Worm (Caenorhabditis elegans) whole organism, late embryonic: ENCODE results near the gene srh-146.

Source experiments
- C38D4.7 ChIP-seq: fragments of 200-800 bp; sonication (Bioruptor generic); optimal IDR thresholded peaks from 2 replicates; lab custom pipeline; 2018; ENCODE audit warnings: mild to moderate bottlenecking, missing genetic modification characterization, moderate library complexity, missing compliant biosample characterization
- K09A11.1 ChIP-seq: sonication (generic microtip); optimal IDR thresholded peaks from 2 replicates; lab custom pipeline; 2017; ENCODE audit warnings: antibody characterized with exemption, mild to moderate bottlenecking, missing genetic modification characterization, missing compliant biosample characterization; ENCODE audit not compliant: insufficient read depth
- T23F11.4 ChIP-seq: fragments of 200-800 bp; sonication (Bioruptor generic); optimal IDR thresholded peaks from 2 replicates; lab custom pipeline; 2018; ENCODE audit warnings: mild to moderate bottlenecking, missing genetic modification characterization, missing compliant biosample characterization
- ahr-1 ChIP-seq: sonication (generic microtip); optimal IDR thresholded peaks from 2 replicates; lab custom pipeline; 2016; ENCODE audit warnings: missing genetic modification characterization, missing compliant biosample characterization
- ama-1 ChIP-seq: fragments of 150-350 bp; optimal IDR thresholded peaks from 2 replicates; lab custom pipeline; 2014
- ceh-24 ChIP-seq: sonication (generic microtip); optimal IDR thresholded peaks from 2 replicates; lab custom pipeline; 2016; ENCODE audit warnings: mild to moderate bottlenecking, missing genetic modification characterization, missing compliant biosample characterization
- ceh-30 ChIP-seq: fragments of 150-350 bp; optimal IDR thresholded peaks from 2 replicates; lab custom pipeline; 2014; ENCODE audit warnings: missing biosample characterization, missing genetic modification characterization
- ceh-48 ChIP-seq: sonication (generic microtip); optimal IDR thresholded peaks from 2 replicates; lab custom pipeline; 2016; ENCODE audit warnings: missing genetic modification characterization, inconsistent platforms, missing compliant biosample characterization
- che-1 ChIP-seq: sonication (generic microtip); optimal IDR thresholded peaks from 2 replicates; lab custom pipeline; 2016; ENCODE audit warnings: mild to moderate bottlenecking, missing genetic modification characterization, missing compliant biosample characterization
- dmd-4 ChIP-seq: sonication (generic microtip); optimal IDR thresholded peaks from 2 replicates; lab custom pipeline; 2016; ENCODE audit warnings: borderline replicate concordance, missing genetic modification characterization, missing compliant biosample characterization
- dve-1 ChIP-seq: sonication (generic microtip); optimal IDR thresholded peaks from 2 replicates; lab custom pipeline; 2017; ENCODE audit warnings: antibody characterized with exemption, mild to moderate bottlenecking, missing genetic modification characterization, missing compliant biosample characterization
- elt-4 ChIP-seq: sonication (generic microtip); optimal IDR thresholded peaks from 2 replicates; lab custom pipeline; 2016; ENCODE audit warnings: missing genetic modification characterization, missing compliant biosample characterization
- ets-4 ChIP-seq: sonication (generic microtip); optimal IDR thresholded peaks from 2 replicates; lab custom pipeline; 2016; ENCODE audit warnings: missing genetic modification characterization, missing compliant biosample characterization
- eyg-1 ChIP-seq: sonication (generic microtip); optimal IDR thresholded peaks from 2 replicates; lab custom pipeline; 2016; ENCODE audit warnings: missing genotype, missing genetic modification characterization, missing compliant biosample characterization
- fax-1 ChIP-seq: sonication (generic microtip); optimal IDR thresholded peaks from 2 replicates; lab custom pipeline; 2016; ENCODE audit warnings: missing genotype, missing genetic modification characterization, missing compliant biosample characterization
- fkh-10 ChIP-seq: fragments of 150-350 bp; optimal IDR thresholded peaks from 2 replicates; lab custom pipeline; 2014; ENCODE audit warnings: missing biosample characterization, missing genetic modification reagents, missing genetic modification characterization
- hlh-13 ChIP-seq: fragments of 200-800 bp; sonication (Bioruptor generic); optimal IDR thresholded peaks from 2 replicates; lab custom pipeline; 2018; ENCODE audit warnings: mild to moderate bottlenecking, missing genetic modification characterization, missing compliant biosample characterization
- hlh-30 ChIP-seq: sonication (generic microtip); optimal IDR thresholded peaks from 2 replicates; lab custom pipeline; 2017; ENCODE audit warnings: antibody characterized with exemption, missing genetic modification characterization, missing compliant biosample characterization; ENCODE audit not compliant: insufficient read depth
- lim-6 ChIP-seq: sonication (generic microtip); optimal IDR thresholded peaks from 2 replicates; lab custom pipeline; 2016; ENCODE audit warnings: missing genetic modification characterization, missing compliant biosample characterization
- madf-2 ChIP-seq: sonication (generic microtip); optimal IDR thresholded peaks from 2 replicates; lab custom pipeline; 2017; ENCODE audit warnings: missing genetic modification characterization, missing compliant biosample characterization
- mec-3 ChIP-seq: sonication (generic microtip); optimal IDR thresholded peaks from 2 replicates; lab custom pipeline; 2016; ENCODE audit warnings: borderline replicate concordance, missing genetic modification characterization, missing compliant biosample characterization
- nfya-1 ChIP-seq: sonication (generic microtip); optimal IDR thresholded peaks from 2 replicates; lab custom pipeline; 2017; ENCODE audit warnings: missing genetic modification characterization, mild to moderate bottlenecking, missing compliant biosample characterization, antibody characterized with exemption, moderate library complexity
- nhr-11 ChIP-seq: fragments of 150-350 bp; optimal IDR thresholded peaks from 2 replicates; lab custom pipeline; 2014; ENCODE audit warnings: missing biosample characterization, missing genetic modification characterization
- npax-4 ChIP-seq: sonication (generic microtip); optimal IDR thresholded peaks from 2 replicates; lab custom pipeline; 2016; ENCODE audit warnings: missing genetic modification characterization, missing compliant biosample characterization
- pag-3 ChIP-seq: sonication (generic microtip); optimal IDR thresholded peaks from 2 replicates; lab custom pipeline; 2016; ENCODE audit warnings: missing compliant biosample characterization, missing genetic modification characterization, borderline replicate concordance
- pat-9 ChIP-seq: fragments of 200-800 bp; sonication (Bioruptor generic); optimal IDR thresholded peaks from 2 replicates; lab custom pipeline; 2018; ENCODE audit warnings: mild to moderate bottlenecking, missing genetic modification characterization, moderate library complexity, missing compliant biosample characterization
- pax-1 ChIP-seq: fragments of 150-350 bp; optimal IDR thresholded peaks from 2 replicates; lab custom pipeline; 2014; ENCODE audit warnings: missing biosample characterization, missing genetic modification characterization
- pha-4 ChIP-seq: fragments of 150-350 bp; optimal IDR thresholded peaks from 2 replicates; lab custom pipeline; 2018; ENCODE audit warnings: missing biosample characterization, missing genetic modification reagents, missing genetic modification characterization
- sdc-2 ChIP-seq: sonication (generic microtip); optimal IDR thresholded peaks from 2 replicates; lab custom pipeline; 2016; ENCODE audit warnings: missing genotype, missing genetic modification characterization, missing compliant biosample characterization
- sox-4 ChIP-seq: sonication (generic microtip); optimal IDR thresholded peaks from 2 replicates; lab custom pipeline; 2017; ENCODE audit warnings: mild to moderate bottlenecking, missing genetic modification characterization, inconsistent platforms, missing compliant biosample characterization
- tbx-7 ChIP-seq: sonication (generic microtip); optimal IDR thresholded peaks from 2 replicates; lab custom pipeline; 2016; ENCODE audit warnings: missing genotype, missing genetic modification characterization, missing compliant biosample characterization
- unc-3 ChIP-seq, 2 experiments: fragments of 200-800 bp in 1 of 2; sonication (Bioruptor generic) in 1 of 2; sonication (generic microtip) in 1 of 2; conservative IDR thresholded peaks in 1 of 2; optimal IDR thresholded peaks in 1 of 2; 2 replicates each; pipeline versions ENCODE4 v1.3.6 to Lab custom; 2016 to 2022; ENCODE audit warnings: missing compliant biosample characterization in 2 of 2, missing genetic modification characterization in 2 of 2, missing genetic modification reagents in 1 of 2
- unc-42 ChIP-seq: sonication (generic microtip); optimal IDR thresholded peaks from 2 replicates; lab custom pipeline; 2016; ENCODE audit warnings: missing genotype, missing genetic modification characterization, missing compliant biosample characterization
- unc-55 ChIP-seq: sonication (generic microtip); optimal IDR thresholded peaks from 2 replicates; lab custom pipeline; 2017; ENCODE audit warnings: missing biosample characterization, missing genetic modification reagents, missing genetic modification characterization
- zip-5 ChIP-seq: sonication (generic microtip); optimal IDR thresholded peaks from 2 replicates; lab custom pipeline; 2016; ENCODE audit warnings: missing genetic modification characterization, missing compliant biosample characterization
- ztf-16 ChIP-seq: sonication (generic microtip); optimal IDR thresholded peaks from 2 replicates; lab custom pipeline; 2017; ENCODE audit warnings: missing genetic modification characterization, missing compliant biosample characterization

srh-146 gene

ce11 chrV:2903227-2903626 is 10.8 kb upstream of the srh-146 start, which contains the start of gene C31B8.7:
C31B8.7 (minus strand) TSS chrV:2903327.
- TF ChIP-seq sox-4 (tag; lab: Kevin White, UChicago) (no peak), ahr-1 (tag; lab: Kevin White, UChicago) (no peak), ceh-30 (no peak), dve-1 (tag; lab: Kevin White, UChicago) (no peak), ceh-48 (no peak), unc-3 (GFP tag; conservative IDR thresholded peaks at IDR 0.05; lab: Robert Waterston, UW) (no peak), unc-3 (tag; optimal IDR thresholded peaks at IDR 0.05; lab: Kevin White, UChicago) (no peak), unc-42 (tag; lab: Kevin White, UChicago) (no peak), zip-5 (tag; lab: Kevin White, UChicago) (no peak), tbx-7 (tag; lab: Kevin White, UChicago) (no peak), madf-2 (tag; lab: Kevin White, UChicago) (no peak), pag-3 (tag; lab: Kevin White, UChicago) (no peak), pax-1 (tag; lab: Kevin White, UChicago) (no peak), mec-3 (tag; lab: Kevin White, UChicago) (no peak), unc-55 (no peak), fkh-10 (no peak), hlh-13 (no peak)
- TF ChIP-seq, all 69 proteins: peak for 0

- TF ChIP-seq ceh-30 = no peak
- TF ChIP-seq hlh-30 (tag; lab: Kevin White, UChicago) = no peak
- no peak for TF ChIP-seq ama-1 (lab: Kevin White, UChicago)
- no peak for TF ChIP-seq madf-2 (tag; lab: Kevin White, UChicago)
- no peak for TF ChIP-seq pat-9 (tag; lab: Kevin White, UChicago)
- no peak for TF ChIP-seq T23F11.4
- TF ChIP-seq ceh-24 (tag; lab: Kevin White, UChicago) = no peak
- no peak for TF ChIP-seq ets-4 (tag; lab: Kevin White, UChicago)
- TF ChIP-seq pha-4 (tag; lab: Kevin White, UChicago) = no peak
- TF ChIP-seq ceh-48 = no peak
- no peak for TF ChIP-seq fkh-10
- no peak for TF ChIP-seq tbx-7 (tag; lab: Kevin White, UChicago)
- no peak for TF ChIP-seq ztf-16
- TF ChIP-seq eyg-1 (tag; lab: Kevin White, UChicago) = no peak
Measured at ce11 chrV:2909525-2909924, 4.5 kb upstream of the srh-146 start, which contains the start of gene zmp-3. zmp-3 (minus strand) TSS chrV:2909625.

ce11 chrV:2912901-2913300 is 1.1 kb upstream of the srh-146 start, which contains the start of gene C31B8.9:
C31B8.9 (minus strand) TSS chrV:2913001.
- TF ChIP-seq ets-4 (tag; lab: Kevin White, UChicago) (no peak), nhr-11 (tag; lab: Kevin White, UChicago) (no peak), nfya-1 (no peak), dmd-4 (tag; lab: Kevin White, UChicago) (no peak), ceh-30 (no peak), fax-1 (tag; lab: Kevin White, UChicago) (no peak), sdc-2 (tag; lab: Kevin White, UChicago) (no peak), mec-3 (tag; lab: Kevin White, UChicago) (no peak), ahr-1 (tag; lab: Kevin White, UChicago) (no peak), K09A11.1 (tag; lab: Kevin White, UChicago) (no peak), npax-4 (tag; lab: Kevin White, UChicago) (no peak), che-1 (tag; lab: Kevin White, UChicago) (no peak), eyg-1 (tag; lab: Kevin White, UChicago) (no peak), unc-42 (tag; lab: Kevin White, UChicago) (no peak), lim-6 (tag; lab: Kevin White, UChicago) (no peak), elt-4 (tag; lab: Kevin White, UChicago) (no peak), fkh-10 (no peak), C38D4.7 (GFP tag; lab: Kevin White, UChicago) (no peak)
